Fruit fly (Drosophila melanogaster): ENCODE results near the gene Trm7-34.

DNA sequence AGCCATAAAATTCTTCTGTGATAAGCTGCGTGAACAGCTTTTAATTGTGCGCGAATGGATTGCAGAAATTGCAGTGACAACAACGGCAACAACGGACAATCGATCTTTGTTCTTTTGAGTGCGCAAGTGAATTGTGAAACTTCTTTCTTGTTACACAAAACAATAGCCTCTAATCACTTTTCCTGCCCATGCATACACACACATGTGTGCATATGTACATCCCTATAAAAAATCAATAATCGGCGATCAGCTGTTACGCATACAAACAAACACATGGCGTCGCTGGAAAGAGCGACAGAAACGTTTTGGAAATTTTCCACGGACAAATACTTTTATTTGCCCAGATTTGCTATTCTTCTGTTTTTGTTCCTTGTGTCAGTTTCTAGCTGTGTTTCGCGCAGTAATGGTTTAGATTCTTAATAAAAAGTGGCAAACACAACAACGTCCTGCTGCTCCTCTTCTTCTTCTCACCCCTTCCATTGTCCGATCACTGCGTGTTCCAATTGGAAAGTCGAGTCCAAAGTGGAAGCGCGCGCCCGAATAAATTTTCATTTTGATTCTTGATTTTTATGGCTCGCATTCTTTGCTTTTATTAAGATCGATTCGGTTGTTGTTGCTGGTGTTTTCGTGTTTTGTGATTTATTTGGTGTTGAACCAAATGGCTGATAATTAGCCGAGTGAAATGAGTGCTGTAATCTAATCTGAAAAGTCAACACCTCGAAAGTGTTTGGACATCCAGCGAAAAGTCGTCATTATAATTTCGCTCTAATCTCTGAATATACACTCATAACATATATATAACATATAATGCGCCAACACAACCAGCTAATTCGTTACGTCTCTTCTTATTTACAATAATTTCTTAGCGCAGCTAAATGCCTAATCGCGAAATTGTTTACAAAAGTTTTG lies 23.1 kb upstream of the Trm7-34 start:
- TF ChIP-seq sv (GFP tag; optimal IDR thresholded peaks at IDR 0.05) (no peak), Dfd (GFP tag; optimal IDR thresholded peaks at IDR 0.05) (no peak), Jra (GFP tag; optimal IDR thresholded peaks at IDR 0.05) (no peak), psq (GFP tag; optimal IDR thresholded peaks at IDR 0.05) (no peak), usp (GFP tag; optimal IDR thresholded peaks at IDR 0.05) (no peak), fru (GFP tag; optimal IDR thresholded peaks at IDR 0.05) (no peak), jim (GFP tag; optimal IDR thresholded peaks at IDR 0.05) (no peak), h (GFP tag; optimal IDR thresholded peaks at IDR 0.05) (no peak), br (GFP tag; optimal IDR thresholded peaks at IDR 0.05) (no peak), Dif (GFP tag; optimal IDR thresholded peaks at IDR 0.05; ENCODE audit: partially characterized antibody) (no peak), CG9705 (GFP tag; optimal IDR thresholded peaks at IDR 0.05) (no peak), CrebA (GFP tag; optimal IDR thresholded peaks at IDR 0.05; ENCODE audit: borderline replicate concordance) (peak; percentile 44)
